Fruit fly (Drosophila melanogaster) S2 (cell line): ENCODE results near the gene CG18577.

Source experiments
- CG8478 ChIP-seq: fragments of >200 bp; optimal IDR thresholded peaks from 2 replicates; lab custom pipeline; 2018
- CTCF ChIP-seq, 2 experiments: fragments of >200 bp; optimal IDR thresholded peaks; 2 replicates each; lab custom pipeline; 2018

DNA sequence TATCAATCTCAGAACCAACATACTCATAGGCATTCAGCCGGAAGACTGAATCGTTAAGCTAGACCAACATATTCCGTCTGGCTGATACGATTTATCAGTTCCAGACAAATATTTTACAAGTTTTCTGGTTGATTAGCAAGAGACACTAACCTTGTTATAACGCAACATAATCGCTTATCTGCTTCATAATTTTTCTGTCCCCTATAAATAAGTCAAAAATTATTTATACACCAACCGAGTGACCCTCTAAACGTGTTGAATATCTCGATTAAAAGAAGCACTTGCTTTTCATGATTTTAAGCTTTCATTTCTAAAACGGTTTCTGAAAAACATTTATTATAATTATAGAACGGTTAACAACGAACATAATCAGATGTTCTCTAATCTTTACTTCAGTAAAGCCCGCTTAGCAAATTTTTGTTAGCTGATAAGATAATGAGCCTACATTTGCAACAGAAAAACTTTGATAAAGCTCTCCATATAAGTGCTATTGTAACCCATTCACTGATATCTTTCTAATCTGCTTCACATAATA lies 27.9 kb upstream of the CG18577 start, which contains the start of gene Ugt35E2:
- TF ChIP-seq CG8478: no peak
- no peak for TF ChIP-seq CTCF (optimal IDR thresholded peaks at IDR 0.05; lab: Kevin White, UChicago)
